Worm (Caenorhabditis elegans) whole organism, L1 larva: ENCODE results near the gene nlp-35.

ENCODE experiments used
- C34B4.2 ChIP-seq: sonication (generic microtip); optimal IDR thresholded peaks from 2 replicates; lab custom pipeline; 2017; ENCODE audit warnings: mild to moderate bottlenecking, missing genetic modification characterization, missing compliant biosample characterization
- aha-1 ChIP-seq: fragments of 150-350 bp; optimal IDR thresholded peaks from 2 replicates; lab custom pipeline; 2014; ENCODE audit warnings: missing biosample characterization, missing genetic modification characterization
- alr-1 ChIP-seq: fragments of 200-800 bp; sonication (Bioruptor generic); optimal IDR thresholded peaks from 2 replicates; lab custom pipeline; 2018; ENCODE audit warnings: borderline replicate concordance, mild to moderate bottlenecking, missing genetic modification characterization, missing compliant biosample characterization
- blmp-1 ChIP-seq: fragments of 150-350 bp; optimal IDR thresholded peaks from 2 replicates; lab custom pipeline; 2014; ENCODE audit warnings: missing biosample characterization, missing genetic modification characterization
- ceh-8 ChIP-seq: fragments of 200-800 bp; sonication (Bioruptor generic); optimal IDR thresholded peaks from 2 replicates; lab custom pipeline; 2018; ENCODE audit warnings: mild to moderate bottlenecking, missing genetic modification characterization, moderate library complexity, missing compliant biosample characterization
- ceh-88 ChIP-seq: fragments of 200-800 bp; sonication (Bioruptor generic); IDR thresholded peaks from 2 replicates; pipeline ENCODE4 v1.3.6; 2022; ENCODE audit warnings: missing genetic modification characterization, missing compliant biosample characterization
- ceh-90 ChIP-seq: sonication (generic microtip); optimal IDR thresholded peaks from 2 replicates; lab custom pipeline; 2016; ENCODE audit warnings: missing genetic modification characterization, missing compliant biosample characterization
- ces-1 ChIP-seq: fragments of 150-350 bp; optimal IDR thresholded peaks from 2 replicates; lab custom pipeline; 2014; ENCODE audit warnings: missing biosample characterization, missing genetic modification reagents, missing genetic modification characterization
- dpl-1 ChIP-seq, 3 experiments: fragments of 150-350 bp in 2 of 3; sonication (generic microtip) in 1 of 3; optimal IDR thresholded peaks; 2 replicates each; lab custom pipeline; 2014 to 2017; ENCODE audit warnings: missing biosample characterization in 3 of 3, missing genetic modification characterization in 3 of 3, missing genetic modification reagents in 3 of 3
- dsc-1 ChIP-seq: sonication (generic microtip); optimal IDR thresholded peaks from 2 replicates; lab custom pipeline; 2016; ENCODE audit warnings: mild to moderate bottlenecking, missing genetic modification characterization, missing compliant biosample characterization
- efl-3 ChIP-seq: fragments of 200-800 bp; sonication (Bioruptor generic); optimal IDR thresholded peaks from 2 replicates; lab custom pipeline; 2018; ENCODE audit warnings: mild to moderate bottlenecking, missing genetic modification characterization, missing compliant biosample characterization
- egl-13 ChIP-seq: sonication (generic microtip); optimal IDR thresholded peaks from 2 replicates; lab custom pipeline; 2016; ENCODE audit warnings: missing genotype, missing genetic modification reagents, missing genetic modification characterization, missing compliant biosample characterization
- elt-3 ChIP-seq, 6 experiments: fragments of 150-350 bp in 1 of 6; sonication (generic microtip); optimal IDR thresholded peaks; 2 replicates each; lab custom pipeline; 2017 to 2018; ENCODE audit warnings: missing biosample characterization in 6 of 6, missing genetic modification characterization in 6 of 6, inconsistent platforms in 1 of 6
- fkh-4 ChIP-seq: sonication (generic microtip); optimal IDR thresholded peaks from 2 replicates; lab custom pipeline; 2016; ENCODE audit warnings: missing compliant biosample characterization, missing genetic modification characterization, borderline replicate concordance
- fos-1 ChIP-seq: fragments of 150-350 bp; optimal IDR thresholded peaks from 2 replicates; lab custom pipeline; 2014; ENCODE audit warnings: missing biosample characterization, missing genetic modification characterization
- grh-1 ChIP-seq: fragments of 200-800 bp; sonication (Bioruptor generic); IDR thresholded peaks from 2 replicates; pipeline ENCODE4 v1.3.6; 2022; ENCODE audit warnings: missing genetic modification reagents, missing genetic modification characterization, missing compliant biosample characterization
- hpl-2 ChIP-seq: fragments of 150-350 bp; optimal IDR thresholded peaks from 2 replicates; lab custom pipeline; 2014; ENCODE audit warnings: missing biosample characterization, missing genetic modification reagents, missing genetic modification characterization
- isw-1 ChIP-seq: fragments of 200-800 bp; sonication (Bioruptor generic); IDR thresholded peaks from 2 replicates; pipeline ENCODE4 v1.3.6; 2022; ENCODE audit warnings: missing genetic modification characterization, missing compliant biosample characterization
- jun-1 ChIP-seq: fragments of 150-350 bp; optimal IDR thresholded peaks from 2 replicates; lab custom pipeline; 2014; ENCODE audit warnings: missing biosample characterization, missing genetic modification reagents, missing genetic modification characterization
- lin-13 ChIP-seq: fragments of 150-350 bp; optimal IDR thresholded peaks from 2 replicates; lab custom pipeline; 2014; ENCODE audit warnings: missing biosample characterization, missing genetic modification reagents, missing genetic modification characterization
- lin-15B ChIP-seq: fragments of 150-350 bp; sonication (generic microtip); optimal IDR thresholded peaks from 3 replicates; lab custom pipeline; 2014; ENCODE audit warnings: missing biosample characterization, missing genetic modification characterization
- lir-3 ChIP-seq: sonication (generic microtip); optimal IDR thresholded peaks from 2 replicates; lab custom pipeline; 2016; ENCODE audit warnings: mild to moderate bottlenecking, missing genetic modification characterization, moderate library complexity, missing compliant biosample characterization; ENCODE audit not compliant: poor library complexity
- mab-9 ChIP-seq: fragments of 200-800 bp; sonication (Bioruptor generic); IDR thresholded peaks from 2 replicates; pipeline ENCODE4 v1.3.6; 2022; ENCODE audit warnings: missing genetic modification reagents, missing genetic modification characterization, missing compliant biosample characterization
- mdl-1 ChIP-seq, 2 experiments: fragments of 150-350 bp; optimal IDR thresholded peaks; 2 replicates each; lab custom pipeline; 2014 to 2017; ENCODE audit warnings: missing biosample characterization in 2 of 2, missing genetic modification characterization in 2 of 2, inconsistent platforms in 1 of 2
- mef-2 ChIP-seq: fragments of 150-350 bp; optimal IDR thresholded peaks from 2 replicates; lab custom pipeline; 2014; ENCODE audit warnings: missing biosample characterization, missing genetic modification characterization
- mep-1 ChIP-seq: fragments of 150-350 bp; optimal IDR thresholded peaks from 2 replicates; lab custom pipeline; 2014; ENCODE audit warnings: missing biosample characterization, missing genetic modification characterization
- nhr-11 ChIP-seq: fragments of 150-350 bp; optimal IDR thresholded peaks from 2 replicates; lab custom pipeline; 2014; ENCODE audit warnings: missing biosample characterization, missing genetic modification characterization
- nhr-19 ChIP-seq: fragments of 200-800 bp; sonication (Bioruptor generic); conservative IDR thresholded peaks from 2 replicates; pipeline ENCODE4 v1.3.6; 2022; ENCODE audit warnings: missing genetic modification characterization, missing compliant biosample characterization
- nhr-237 ChIP-seq: fragments of 150-350 bp; optimal IDR thresholded peaks from 2 replicates; lab custom pipeline; 2014; ENCODE audit warnings: missing biosample characterization, missing genetic modification characterization
- nhr-47 ChIP-seq: sonication (generic microtip); optimal IDR thresholded peaks from 2 replicates; lab custom pipeline; 2016; ENCODE audit warnings: mild to moderate bottlenecking, missing genetic modification characterization, moderate library complexity, missing compliant biosample characterization
- nhr-71 ChIP-seq: sonication (generic microtip); optimal IDR thresholded peaks from 2 replicates; lab custom pipeline; 2016; ENCODE audit warnings: mild to moderate bottlenecking, missing genetic modification characterization, moderate library complexity, missing compliant biosample characterization
- nhr-90 ChIP-seq: sonication (generic microtip); optimal IDR thresholded peaks from 2 replicates; lab custom pipeline; 2016; ENCODE audit warnings: mild to moderate bottlenecking, missing genetic modification characterization, missing compliant biosample characterization; ENCODE audit not compliant: poor library complexity
- pax-3 ChIP-seq: fragments of 200-800 bp; sonication (Bioruptor generic); optimal IDR thresholded peaks from 2 replicates; lab custom pipeline; 2018; ENCODE audit warnings: mild to moderate bottlenecking, missing genetic modification characterization, moderate library complexity, missing compliant biosample characterization
- skn-1 ChIP-seq: fragments of 150-350 bp; optimal IDR thresholded peaks from 2 replicates; lab custom pipeline; 2014; ENCODE audit warnings: missing biosample characterization, missing genetic modification characterization
- snu-23 ChIP-seq: sonication (generic microtip); optimal IDR thresholded peaks from 2 replicates; lab custom pipeline; 2016; ENCODE audit warnings: missing genetic modification characterization, missing compliant biosample characterization
- sptf-1 ChIP-seq: fragments of 150-350 bp; optimal IDR thresholded peaks from 2 replicates; lab custom pipeline; 2014; ENCODE audit warnings: missing biosample characterization, missing genetic modification characterization
- unc-30 ChIP-seq: sonication (generic microtip); optimal IDR thresholded peaks from 2 replicates; lab custom pipeline; 2017; ENCODE audit warnings: missing biosample characterization, missing genetic modification characterization
- unc-98 ChIP-seq: fragments of 200-800 bp; sonication (Bioruptor generic); IDR thresholded peaks from 2 replicates; pipeline ENCODE4 v1.3.6; 2022; ENCODE audit warnings: missing genetic modification characterization, missing compliant biosample characterization
- zag-1 ChIP-seq: fragments of 150-350 bp; optimal IDR thresholded peaks from 2 replicates; lab custom pipeline; 2014; ENCODE audit warnings: missing biosample characterization, missing genetic modification characterization
- ztf-4 ChIP-seq: fragments of 150-350 bp; optimal IDR thresholded peaks from 2 replicates; lab custom pipeline; 2014; ENCODE audit warnings: missing biosample characterization, missing genetic modification characterization

The nlp-35 gene

DNA sequence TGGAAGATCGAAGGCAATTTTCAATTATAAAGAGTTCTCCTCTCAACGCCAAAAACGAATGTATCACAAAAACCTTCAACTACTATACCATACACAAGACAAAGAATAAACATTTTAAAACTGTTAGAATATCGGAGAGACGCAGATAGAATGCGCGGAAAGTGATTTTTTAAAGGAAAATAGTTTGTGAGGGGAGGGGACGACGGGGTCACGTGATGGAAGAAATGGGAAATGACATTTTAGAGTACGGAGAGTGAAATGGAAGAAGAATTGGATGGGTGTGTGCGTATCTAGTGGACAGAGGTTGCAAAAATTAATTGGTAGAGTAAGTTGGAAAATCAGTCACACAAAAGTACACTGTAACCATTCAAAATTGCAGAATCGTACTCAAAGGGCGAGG lies 15.6 kb upstream of the nlp-35 start (continued):
- peak; percentile 86 for TF ChIP-seq mep-1 (tag; lab: Kevin White, UChicago)
- peak; percentile 66 for TF ChIP-seq nhr-19 (GFP tag; lab: Robert Waterston, UW)
- no peak for TF ChIP-seq zag-1
- TF ChIP-seq ceh-90 (tag; lab: Kevin White, UChicago): no peak
- TF ChIP-seq lin-15B (tag; lab: Kevin White, UChicago): no peak
- TF ChIP-seq skn-1 (tag; lab: Kevin White, UChicago): peak; percentile 69
- TF ChIP-seq mdl-1 (tag; optimal IDR thresholded peaks at IDR 0.05; lab: Kevin White, UChicago): peak in 1 of 2 experiments; percentile 71
- TF ChIP-seq fos-1 (tag; lab: Kevin White, UChicago): peak; percentile 23
- no peak for TF ChIP-seq isw-1
- TF ChIP-seq efl-3 (GFP tag; lab: Kevin White, UChicago): no peak
- TF ChIP-seq nhr-11: no peak
- TF ChIP-seq nhr-71 (tag; lab: Kevin White, UChicago): peak; percentile 82
- no peak for TF ChIP-seq aha-1 (tag; lab: Kevin White, UChicago)
- TF ChIP-seq sptf-1: no peak

DNA sequence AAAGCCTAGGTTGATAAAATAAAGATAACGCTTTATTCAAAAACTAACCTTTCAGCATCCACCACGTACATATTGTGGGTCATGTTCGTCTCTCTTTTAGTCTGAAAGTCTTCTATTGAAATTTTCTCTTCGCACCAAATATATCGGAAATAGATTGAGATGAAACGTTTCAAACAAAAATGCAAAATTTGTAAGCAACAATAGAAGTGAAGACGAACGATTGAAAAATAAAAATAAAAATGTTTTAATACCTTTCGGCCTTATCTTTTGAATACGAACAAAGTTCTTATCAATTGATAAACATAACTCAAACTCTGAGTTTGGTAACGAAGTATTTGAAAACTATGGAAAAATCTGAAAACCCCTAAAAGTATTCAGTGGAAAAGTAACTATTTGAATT lies 14.3 kb upstream of the nlp-35 start, which contains the start of gene F56H11.2:
F56H11.2 (minus strand) TSS at position 101 of the 400 bp plus-strand sequence.
- no peak for TF ChIP-seq ceh-88 (GFP tag; lab: Robert Waterston, UW)
- TF ChIP-seq egl-13 (tag; lab: Kevin White, UChicago): no peak
- TF ChIP-seq ceh-90 (tag; lab: Kevin White, UChicago): no peak
- TF ChIP-seq mep-1 (tag; lab: Kevin White, UChicago): no peak
- TF ChIP-seq ceh-8 (GFP tag; lab: Kevin White, UChicago): no peak
- no peak for TF ChIP-seq lin-13
- no peak for TF ChIP-seq unc-30 (tag; lab: Kevin White, UChicago)
- no peak for TF ChIP-seq jun-1
- no peak for TF ChIP-seq C34B4.2 (tag; lab: Kevin White, UChicago)
- no peak for TF ChIP-seq dsc-1
- TF ChIP-seq nhr-47 (tag; lab: Kevin White, UChicago): no peak
- no peak for TF ChIP-seq lir-3 (tag; lab: Kevin White, UChicago)
- no peak for TF ChIP-seq fkh-4 (tag; lab: Kevin White, UChicago)
- TF ChIP-seq mdl-1 (tag; optimal IDR thresholded peaks at IDR 0.05; lab: Kevin White, UChicago): no peak
- TF ChIP-seq ces-1 (GFP tag; lab: Kevin White, UChicago): no peak
- no peak for TF ChIP-seq mef-2 (tag; lab: Kevin White, UChicago)
- TF ChIP-seq, all 84 proteins: peak for 0

DNA sequence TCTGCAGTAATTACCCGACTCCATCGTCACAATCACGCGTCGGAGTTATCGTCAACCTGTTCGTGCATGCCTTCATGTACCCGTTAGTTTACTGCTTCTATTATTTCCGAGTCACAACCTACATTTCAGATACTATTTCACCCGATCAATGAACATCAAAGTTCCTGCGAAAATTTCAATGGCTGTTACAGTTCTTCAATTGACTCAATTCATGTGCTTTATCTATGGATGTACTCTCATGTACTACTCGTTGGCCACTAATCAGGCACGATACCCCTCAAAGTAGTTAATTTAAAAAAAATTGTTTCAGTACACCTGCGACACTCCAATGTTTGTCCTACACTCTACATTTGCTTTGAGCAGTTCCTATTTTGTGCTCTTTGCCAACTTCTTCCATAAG lies 12.0 kb upstream of the nlp-35 start:
- TF ChIP-seq nhr-71 (tag; lab: Kevin White, UChicago) (peak; percentile 15), unc-98 (GFP tag; lab: Robert Waterston, UW) (no peak), snu-23 (peak; percentile 9), nhr-90 (tag; lab: Kevin White, UChicago) (peak; percentile 34), jun-1 (no peak), sptf-1 (no peak)

DNA sequence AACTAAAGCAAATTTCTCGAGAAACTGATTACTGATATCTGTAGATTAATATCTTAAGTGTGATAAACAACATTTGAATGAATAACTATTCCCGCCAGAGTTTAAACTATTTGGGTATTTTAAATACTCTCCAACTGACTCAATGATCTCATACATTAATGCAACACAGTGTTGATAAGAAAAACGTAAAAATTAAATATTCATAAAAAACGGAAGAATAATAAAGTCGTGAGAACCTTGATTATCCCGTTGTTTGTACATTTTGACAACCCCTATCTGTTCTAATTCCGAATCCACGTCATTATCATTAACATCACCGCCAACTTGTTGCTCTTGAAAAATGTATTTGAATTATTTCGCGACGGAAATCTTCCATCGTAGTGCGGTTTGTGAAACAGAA lies 10.9 kb upstream of the nlp-35 start, which contains the start of gene elo-7:
elo-7 (plus strand) TSS at position 301 of the 400 bp plus-strand sequence.
- TF ChIP-seq pax-3 (tag; lab: Kevin White, UChicago): no peak
- TF ChIP-seq mab-9 (GFP tag; lab: Robert Waterston, UW): no peak
- no peak for TF ChIP-seq hpl-2
- TF ChIP-seq alr-1 (tag; lab: Kevin White, UChicago): no peak
- TF ChIP-seq blmp-1: no peak
- no peak for TF ChIP-seq grh-1 (GFP tag; lab: Robert Waterston, UW)
- no peak for TF ChIP-seq mef-2 (tag; lab: Kevin White, UChicago)
- no peak for TF ChIP-seq mdl-1 (tag; optimal IDR thresholded peaks at IDR 0.05; lab: Kevin White, UChicago)
- no peak for TF ChIP-seq elt-3 (tag; optimal IDR thresholded peaks at IDR 0.05; lab: Kevin White, UChicago)
- TF ChIP-seq sptf-1: no peak
- TF ChIP-seq ztf-4 (tag; lab: Kevin White, UChicago): no peak
- no peak for TF ChIP-seq dpl-1 (GFP tag; optimal IDR thresholded peaks at IDR 0.05; lab: Kevin White, UChicago)
- TF ChIP-seq ceh-90 (tag; lab: Kevin White, UChicago): no peak
- TF ChIP-seq nhr-237 (tag; lab: Kevin White, UChicago): no peak
